Fruit fly (Drosophila melanogaster): ENCODE measurements around the gene CG15544.
A peak's percentile ranks its signal among the peaks of the same experiment; 100 is the strongest.

Gene CG15544

DNA sequence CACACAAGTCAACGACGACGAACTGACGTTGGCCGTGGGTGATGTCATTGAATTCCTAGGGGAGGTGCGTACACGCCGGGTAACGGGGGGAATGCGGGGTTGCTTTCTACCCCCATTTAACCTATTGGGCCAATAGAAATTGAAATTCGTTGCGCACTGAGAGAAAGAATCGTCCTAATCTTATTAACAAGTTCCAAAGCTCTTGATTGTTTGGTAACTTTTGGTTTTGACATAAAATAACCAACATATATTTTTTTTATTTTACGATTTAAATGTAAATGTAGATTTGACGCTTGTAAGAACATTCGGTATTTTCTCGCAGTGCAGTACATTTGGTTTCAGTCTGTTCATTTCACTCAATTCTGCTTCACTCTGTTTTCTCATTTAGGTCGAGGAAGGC is 10.4 kb upstream of the CG15544 start (continued):
- TF ChIP-seq pum (GFP tag; optimal IDR thresholded peaks at IDR 0.05) (peak; percentile 71), Six4 (GFP tag; optimal IDR thresholded peaks at IDR 0.05) (peak; percentile 82), lola (GFP tag; optimal IDR thresholded peaks at IDR 0.05) (peak in 1 of 3 experiments; percentile 86), lmd (GFP tag; IDR thresholded peaks at IDR 0.05) (peak; percentile 73), CG11247 (GFP tag; IDR thresholded peaks at IDR 0.05) (0 out of 2 replicates have a peak, but pooled peaks have one; percentile 45), CG2129 (GFP tag; IDR thresholded peaks at IDR 0.05; ENCODE audit: partially characterized antibody) (no peak), CG6854 (GFP tag; optimal IDR thresholded peaks at IDR 0.05) (peak; percentile 66), fd96Cb (tag; optimal IDR thresholded peaks at IDR 0.05) (peak; percentile 85), da (GFP tag; optimal IDR thresholded peaks at IDR 0.05) (no peak), gem (tag; optimal IDR thresholded peaks at IDR 0.05) (peak; percentile 93), CG17359 (tag; optimal IDR thresholded peaks at IDR 0.05) (peak; percentile 85), nmo (GFP tag; optimal IDR thresholded peaks at IDR 0.05) (peak; percentile 91), abd-A (tag; optimal IDR thresholded peaks at IDR 0.05) (peak; percentile 20), dmrt11E (tag; optimal IDR thresholded peaks at IDR 0.05) (peak; percentile 91), ase (GFP tag; IDR thresholded peaks at IDR 0.05) (no peak; the same call in 2 of the 3 replicates), lab (GFP tag; optimal IDR thresholded peaks at IDR 0.05) (peak; percentile 87), chn (GFP tag; optimal IDR thresholded peaks at IDR 0.05) (peak; percentile 79), Blimp-1 (GFP tag; optimal IDR thresholded peaks at IDR 0.05) (peak; percentile 90), run (tag; optimal IDR thresholded peaks at IDR 0.05) (peak; percentile 31), CG7963 (GFP tag; IDR thresholded peaks at IDR 0.05; ENCODE audit: partially characterized antibody) (no peak), TFAM (GFP tag; optimal IDR thresholded peaks at IDR 0.05) (peak; percentile 2), CG15073 (GFP tag; optimal IDR thresholded peaks at IDR 0.05) (peak; percentile 37), GATAe (GFP tag; conservative IDR thresholded peaks at IDR 0.05) (no peak), CG2120 (GFP tag; optimal IDR thresholded peaks at IDR 0.05) (peak; percentile 85), Oli (tag; optimal IDR thresholded peaks at IDR 0.05) (peak; percentile 91), CG4730 (GFP tag; IDR thresholded peaks at IDR 0.05) (peak; percentile 43; the same call in 1 of the 2 replicates), MBD-R2 (GFP tag; IDR thresholded peaks at IDR 0.05) (peak; percentile 46; the same call in 1 of the 2 replicates), Taf1 (GFP tag; IDR thresholded peaks at IDR 0.05) (peak; percentile 31; the same call in 1 of the 2 replicates), Xrp1 (GFP tag; IDR thresholded peaks at IDR 0.05) (peak; percentile 85), wdn (GFP tag; IDR thresholded peaks at IDR 0.05) (peak; percentile 79), dimm (GFP tag; IDR thresholded peaks at IDR 0.05) (peak; percentile 51), Mes4 (GFP tag; optimal IDR thresholded peaks at IDR 0.05) (peak; percentile 79), CG10959 (GFP tag; IDR thresholded peaks at IDR 0.05) (peak; percentile 71), Bgb (GFP tag; IDR thresholded peaks at IDR 0.05; ENCODE audit: partially characterized antibody) (no peak), Poxn (GFP tag; IDR thresholded peaks at IDR 0.05) (no peak), prd (optimal IDR thresholded peaks at IDR 0.05) (no peak), prd (GFP tag; IDR thresholded peaks at IDR 0.05) (peak; percentile 77; the same call in 2 of the 3 replicates), ATbp (GFP tag; optimal IDR thresholded peaks at IDR 0.05) (peak; percentile 91), gt (GFP tag; IDR thresholded peaks at IDR 0.05) (0 out of 2 replicates have a peak, but pooled peaks have one; percentile 11), CG4820 (GFP tag; optimal IDR thresholded peaks at IDR 0.05) (peak; percentile 77), CG30403 (GFP tag; optimal IDR thresholded peaks at IDR 0.05) (peak; percentile 87), CG17568 (GFP tag; optimal IDR thresholded peaks at IDR 0.05) (peak; percentile 79), pan (optimal IDR thresholded peaks at IDR 0.05) (no peak), pan (GFP tag; optimal IDR thresholded peaks at IDR 0.05 in 1 of 2, IDR thresholded peaks at IDR 0.05 in 1 of 2) (peak in 1 of 2 experiments; percentile 70), Gug (GFP tag; IDR thresholded peaks at IDR 0.05) (peak; percentile 49; the same call in 2 of the 4 replicates), Dref (GFP tag; IDR thresholded peaks at IDR 0.05) (no peak), disco-r (GFP tag; optimal IDR thresholded peaks at IDR 0.05) (peak; percentile 61), exex (tag; optimal IDR thresholded peaks at IDR 0.05) (peak; percentile 47), hkb (optimal IDR thresholded peaks at IDR 0.05) (no peak), hkb (GFP tag; IDR thresholded peaks at IDR 0.05) (peak; percentile 88), Eip74EF (GFP tag; optimal IDR thresholded peaks at IDR 0.05) (peak in 1 of 2 experiments; percentile 87)

All from whole organism, embryonic.